Fruit fly (Drosophila melanogaster): ENCODE data around the gene CG42445.

CG42445 gene

DNA sequence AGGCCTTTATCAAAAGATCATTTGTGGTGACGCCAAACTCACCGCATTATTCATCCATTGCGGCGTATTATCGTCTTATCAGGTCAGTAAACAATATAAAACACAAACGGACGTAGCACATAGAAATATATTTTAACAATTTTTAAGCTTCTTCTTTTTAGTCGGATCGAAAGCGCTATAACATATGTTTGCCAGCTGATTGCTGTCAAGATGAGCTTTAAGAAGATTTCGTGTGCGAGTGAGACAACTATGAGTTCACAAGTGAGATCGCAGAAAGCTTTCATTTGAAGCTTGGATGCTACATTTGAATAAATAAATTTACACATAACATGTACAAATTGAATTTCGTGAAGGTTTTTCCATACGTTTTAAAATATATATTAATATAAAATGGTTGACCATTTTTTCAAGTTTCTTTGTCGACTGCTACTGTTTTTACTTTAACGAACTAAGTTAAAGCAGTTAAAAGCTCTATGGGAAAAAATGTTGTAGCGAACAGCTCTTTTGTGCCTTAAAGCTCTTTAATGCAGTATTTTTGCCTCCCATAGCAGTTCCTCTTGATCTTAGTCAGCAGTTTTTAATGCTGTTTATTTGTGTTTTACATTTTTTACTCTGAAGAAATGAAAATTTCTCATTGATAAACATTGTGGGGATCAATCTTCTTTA lies at the start of gene CG42445:
Gene CG42445, minus strand, starts transcription at position 186 of the 666 bp plus-strand sequence.
- TF ChIP-seq h (optimal IDR thresholded peaks at IDR 0.05) (no peak), psq (optimal IDR thresholded peaks at IDR 0.05) (no peak), Myc (optimal IDR thresholded peaks at IDR 0.05) (no peak), insv (optimal IDR thresholded peaks at IDR 0.05) (no peak), Sin3A (optimal IDR thresholded peaks at IDR 0.05) (no peak), ttk (optimal IDR thresholded peaks at IDR 0.05) (no peak)

DNA sequence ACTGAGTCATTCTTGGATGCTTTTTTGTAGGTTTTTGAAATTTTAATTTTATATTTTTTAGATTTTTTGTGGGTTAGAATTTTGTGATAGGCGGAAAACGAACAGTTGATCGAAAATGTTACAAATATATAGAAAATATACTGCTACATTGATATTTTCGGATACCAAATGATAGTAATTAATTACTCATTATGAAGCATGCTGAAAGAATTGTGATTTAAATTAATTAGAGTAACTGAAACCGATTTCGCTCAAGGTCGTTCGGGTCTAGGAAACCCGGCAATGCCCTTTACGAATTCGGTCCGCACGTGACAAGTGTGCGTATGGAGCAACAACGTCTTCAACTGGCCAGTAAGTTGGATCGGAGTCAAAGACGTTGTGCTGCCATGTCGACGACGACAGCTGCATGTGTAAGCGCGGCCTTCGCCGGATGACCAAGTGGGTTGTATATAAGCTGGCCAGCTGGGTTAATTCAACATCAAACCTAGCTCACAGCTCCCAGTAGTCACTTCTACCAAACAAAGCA lies 43.7 kb upstream of the CG42445 start, which contains the start of the genes CG7366 and CG13679:
Gene CG7366, minus strand, starts transcription at position 101 of the 526 bp plus-strand sequence.
Gene CG13679, plus strand, starts transcription at position 476 of the 526 bp plus-strand sequence.
- TF ChIP-seq ttk (optimal IDR thresholded peaks at IDR 0.05) (no peak), insv (optimal IDR thresholded peaks at IDR 0.05) (no peak), h (optimal IDR thresholded peaks at IDR 0.05) (no peak), Sin3A (optimal IDR thresholded peaks at IDR 0.05) (no peak), Myc (optimal IDR thresholded peaks at IDR 0.05) (no peak), psq (optimal IDR thresholded peaks at IDR 0.05) (no peak)

DNA sequence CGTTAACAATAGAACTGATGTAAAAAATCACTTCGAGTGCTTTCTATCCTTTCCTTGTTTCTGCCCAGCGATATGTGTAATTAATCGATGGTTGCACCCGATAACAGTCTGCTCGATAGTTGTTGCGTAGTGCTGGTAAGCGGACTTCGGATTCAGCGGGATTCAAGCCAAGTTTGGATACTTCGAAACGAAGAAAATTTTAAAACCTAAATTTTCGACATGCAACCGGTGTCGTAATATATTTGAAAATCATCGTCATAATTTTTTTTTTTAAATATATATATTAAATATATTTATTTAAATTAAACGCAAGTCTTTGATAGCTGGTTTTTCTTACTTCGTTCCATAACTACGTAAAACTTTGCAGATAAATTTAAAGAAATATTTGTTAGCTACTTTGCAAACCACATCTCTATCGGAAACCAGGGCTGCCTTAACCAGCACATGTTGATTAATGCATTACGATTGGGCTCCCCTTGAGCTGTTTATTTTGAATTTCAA lies 39.1 kb upstream of the CG42445 start, which contains the start of the genes UbcE2M and Dhps:
Gene UbcE2M, minus strand, starts transcription at position 209 of the 501 bp plus-strand sequence.
Gene Dhps, plus strand, starts transcription at position 429 of the 501 bp plus-strand sequence.
- TF ChIP-seq psq (optimal IDR thresholded peaks at IDR 0.05), result no peak
- no peak for TF ChIP-seq ttk (optimal IDR thresholded peaks at IDR 0.05)
- TF ChIP-seq insv (optimal IDR thresholded peaks at IDR 0.05), result no peak

DNA sequence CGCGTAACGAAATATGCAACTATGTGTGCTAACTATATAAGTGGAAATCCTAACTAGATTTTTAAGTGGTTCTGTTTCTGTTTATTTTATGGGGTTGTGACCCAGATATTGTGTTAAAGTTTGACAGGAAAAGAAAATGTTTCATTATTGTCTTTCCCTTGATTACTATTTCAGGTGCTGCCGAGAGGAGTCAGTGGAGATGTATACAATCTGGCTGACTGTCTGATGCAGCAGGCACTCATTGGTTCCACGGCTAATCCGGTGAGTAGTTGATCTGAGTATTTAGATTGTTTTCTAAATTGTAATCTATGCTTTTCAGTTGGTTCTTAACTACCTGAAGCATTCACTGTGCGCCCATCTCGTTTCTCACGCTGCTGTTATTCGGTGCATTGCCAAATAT lies 34.3 kb upstream of the CG42445 start, which contains the start of gene CG7387:
Gene CG7387, minus strand, starts transcription at position 101 of the 400 bp plus-strand sequence.
- TF ChIP-seq Myc (optimal IDR thresholded peaks at IDR 0.05) (no peak), h (optimal IDR thresholded peaks at IDR 0.05) (no peak), insv (optimal IDR thresholded peaks at IDR 0.05) (no peak), psq (optimal IDR thresholded peaks at IDR 0.05) (no peak), ttk (optimal IDR thresholded peaks at IDR 0.05) (no peak), Sin3A (optimal IDR thresholded peaks at IDR 0.05) (no peak)

DNA sequence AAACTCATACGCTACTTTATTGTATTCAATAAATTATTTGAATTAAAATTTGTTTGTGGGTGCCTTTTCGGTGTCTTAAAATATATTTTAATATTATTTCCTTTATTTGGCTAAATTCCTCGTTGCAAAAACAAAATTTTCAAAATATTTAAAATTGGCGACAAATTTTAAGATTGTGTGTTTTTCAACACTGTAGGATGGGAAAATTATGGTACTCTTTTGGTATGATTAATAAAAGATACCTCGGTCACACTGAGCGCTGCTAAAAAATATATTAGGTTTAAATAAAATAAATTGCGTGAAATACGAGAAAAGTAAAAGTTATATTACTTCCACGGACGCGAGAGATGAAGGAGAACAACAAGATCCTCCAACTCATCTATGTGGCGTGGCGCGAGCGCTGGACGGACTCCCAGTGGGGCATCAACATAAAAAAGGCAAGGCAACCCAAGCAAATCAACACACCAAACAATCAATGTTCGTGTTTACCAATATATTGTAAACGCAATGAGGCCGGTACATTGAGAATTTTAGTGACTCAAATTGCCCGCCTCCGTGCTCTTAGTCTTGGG lies 32.4 kb upstream of the CG42445 start, which contains the start of gene MED24:
Gene MED24, plus strand, starts transcription at position 229 of the 572 bp plus-strand sequence.
- TF ChIP-seq insv (optimal IDR thresholded peaks at IDR 0.05) (no peak), h (optimal IDR thresholded peaks at IDR 0.05) (no peak), ttk (optimal IDR thresholded peaks at IDR 0.05) (no peak), psq (optimal IDR thresholded peaks at IDR 0.05) (no peak), Myc (optimal IDR thresholded peaks at IDR 0.05) (no peak), Sin3A (optimal IDR thresholded peaks at IDR 0.05) (no peak)

DNA sequence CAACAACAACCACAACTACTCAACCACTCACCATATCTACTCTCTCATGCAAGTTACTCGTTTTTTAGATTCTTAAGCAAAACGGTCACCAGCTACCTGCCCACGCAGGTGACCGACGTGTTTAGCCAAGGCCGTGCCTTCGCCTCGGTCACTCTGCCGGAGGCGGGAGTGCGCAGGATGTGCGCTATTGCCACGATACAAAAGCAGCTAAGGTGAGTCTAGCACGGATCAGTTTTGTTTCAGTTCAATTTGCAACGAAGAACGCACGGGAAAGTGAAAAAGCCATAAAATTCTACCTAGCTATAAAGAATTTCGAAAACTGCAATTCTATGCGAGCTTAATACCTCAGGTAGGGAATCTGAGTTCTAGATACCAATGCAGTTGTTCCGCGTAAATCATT lies 30.5 kb upstream of the CG42445 start:
- TF ChIP-seq Sin3A (optimal IDR thresholded peaks at IDR 0.05), result no peak
- TF ChIP-seq insv (optimal IDR thresholded peaks at IDR 0.05), result no peak
- no peak for TF ChIP-seq psq (optimal IDR thresholded peaks at IDR 0.05)
- TF ChIP-seq Myc (optimal IDR thresholded peaks at IDR 0.05), result no peak
- TF ChIP-seq h (optimal IDR thresholded peaks at IDR 0.05), result no peak
- TF ChIP-seq ttk (optimal IDR thresholded peaks at IDR 0.05), result no peak

DNA sequence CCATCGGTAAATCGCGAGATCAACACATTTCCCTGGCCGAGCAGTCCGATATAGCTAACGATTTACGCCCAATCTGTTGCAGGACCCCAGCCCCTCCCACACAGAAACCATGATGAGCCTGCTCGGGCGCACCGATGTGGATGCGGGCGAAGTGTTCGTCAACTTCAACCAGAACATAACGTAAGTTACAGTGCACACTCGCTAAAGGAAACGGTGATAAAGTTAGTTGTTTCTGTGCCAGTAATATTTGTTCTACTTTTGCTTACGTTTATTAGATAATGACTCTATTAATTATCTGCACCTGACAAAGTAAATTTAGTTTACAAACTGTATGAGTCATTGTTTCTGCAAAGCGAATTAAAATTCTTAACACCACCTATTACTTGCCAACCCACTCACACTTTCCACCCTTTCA lies 28.7 kb upstream of the CG42445 start:
- TF ChIP-seq Sin3A (optimal IDR thresholded peaks at IDR 0.05), result no peak
- TF ChIP-seq psq (optimal IDR thresholded peaks at IDR 0.05), result no peak
- no peak for TF ChIP-seq Myc (optimal IDR thresholded peaks at IDR 0.05)
- TF ChIP-seq h (optimal IDR thresholded peaks at IDR 0.05), result no peak
- TF ChIP-seq ttk (optimal IDR thresholded peaks at IDR 0.05), result no peak
- TF ChIP-seq insv (optimal IDR thresholded peaks at IDR 0.05), result no peak

DNA sequence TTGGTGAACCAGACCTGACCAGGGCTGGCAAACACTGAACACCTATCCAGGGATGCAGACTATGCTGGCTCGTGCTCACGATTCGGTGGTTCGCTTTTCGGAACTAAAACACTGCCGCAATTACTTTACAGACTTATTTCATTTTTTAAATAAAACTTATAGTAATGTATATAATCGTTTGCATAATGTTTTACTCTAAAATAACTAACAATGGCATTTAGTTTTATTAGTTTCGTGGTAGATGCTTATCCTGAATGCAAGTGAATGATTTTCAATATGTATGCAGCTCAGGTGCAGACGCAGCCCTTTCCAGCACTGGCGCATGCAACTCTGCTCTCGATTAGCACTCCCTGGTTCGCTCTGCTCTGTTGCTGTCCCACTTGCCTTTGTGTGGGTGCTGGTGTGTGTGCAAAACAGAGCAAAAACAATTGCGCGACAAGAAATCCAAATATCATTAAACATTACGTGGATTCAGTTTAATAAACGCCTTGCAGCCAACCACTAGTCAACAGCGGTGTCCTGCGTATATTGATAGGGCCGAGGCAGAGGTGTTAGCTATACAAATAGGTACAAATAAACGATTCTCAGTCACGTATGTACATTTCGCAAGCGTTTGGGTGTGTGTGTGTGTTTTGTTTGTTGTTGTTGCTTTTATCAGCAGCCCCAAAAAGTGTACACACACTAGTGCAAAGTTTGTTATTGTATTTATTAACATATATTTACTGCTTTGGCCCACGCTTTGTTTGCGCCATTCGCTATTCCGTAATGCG lies 28.1 kb upstream of the CG42445 start, which contains the start of the genes ERR and Atg18a:
Gene ERR, minus strand, starts transcription at position 45 of the 770 bp plus-strand sequence.
Gene Atg18a, plus strand, starts transcription at position 231 of the 770 bp plus-strand sequence.
- TF ChIP-seq insv (optimal IDR thresholded peaks at IDR 0.05) (no peak), Myc (optimal IDR thresholded peaks at IDR 0.05) (no peak), psq (optimal IDR thresholded peaks at IDR 0.05) (no peak)

DNA sequence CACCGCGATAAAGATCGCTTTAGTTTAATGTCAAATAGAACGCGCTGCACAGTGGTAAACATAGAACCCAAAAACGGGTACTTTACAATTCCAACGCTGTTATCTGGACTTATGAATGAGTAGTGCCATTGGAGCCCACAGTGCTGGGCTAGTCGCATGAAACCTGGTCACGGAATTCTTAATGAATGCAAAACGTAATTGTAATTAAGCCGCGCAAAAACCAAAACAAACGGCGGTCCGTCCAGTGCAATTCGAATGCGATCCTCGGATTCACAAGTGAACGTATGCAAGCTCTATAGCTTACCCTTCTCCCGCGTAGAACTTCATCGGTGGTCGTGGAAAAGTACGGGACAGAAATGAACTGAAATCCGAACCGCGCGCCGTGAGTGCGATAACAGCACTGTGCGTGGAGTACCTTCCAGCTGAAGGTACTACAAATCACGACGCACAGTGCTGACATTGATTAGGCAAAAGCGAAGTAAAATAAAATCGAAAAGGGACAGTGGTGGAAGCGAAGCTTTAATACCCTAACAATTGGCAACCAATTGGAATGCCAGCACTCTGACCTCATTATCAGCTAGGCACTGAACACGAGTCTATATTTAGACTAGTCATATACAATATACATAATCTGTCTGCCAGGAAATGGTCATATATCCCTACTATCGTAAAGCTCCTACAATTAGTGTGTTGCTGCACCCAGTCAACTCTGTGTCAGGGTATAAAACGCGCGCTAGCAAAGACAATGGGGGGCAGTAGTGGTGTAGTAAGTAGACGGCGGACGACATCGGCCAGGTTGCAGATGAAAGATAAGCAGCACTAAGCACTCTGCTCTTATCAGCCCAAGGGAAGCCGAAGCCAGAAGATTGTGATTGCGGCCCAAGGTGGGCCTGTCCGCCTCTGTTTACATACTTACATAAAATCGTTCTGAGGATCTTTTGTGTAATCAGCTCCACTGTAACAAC lies 26.8 kb upstream of the CG42445 start:
- TF ChIP-seq psq (optimal IDR thresholded peaks at IDR 0.05) (no peak), insv (optimal IDR thresholded peaks at IDR 0.05) (no peak), ttk (optimal IDR thresholded peaks at IDR 0.05) (no peak), Myc (optimal IDR thresholded peaks at IDR 0.05) (no peak), h (optimal IDR thresholded peaks at IDR 0.05) (no peak), Sin3A (optimal IDR thresholded peaks at IDR 0.05) (no peak)

DNA sequence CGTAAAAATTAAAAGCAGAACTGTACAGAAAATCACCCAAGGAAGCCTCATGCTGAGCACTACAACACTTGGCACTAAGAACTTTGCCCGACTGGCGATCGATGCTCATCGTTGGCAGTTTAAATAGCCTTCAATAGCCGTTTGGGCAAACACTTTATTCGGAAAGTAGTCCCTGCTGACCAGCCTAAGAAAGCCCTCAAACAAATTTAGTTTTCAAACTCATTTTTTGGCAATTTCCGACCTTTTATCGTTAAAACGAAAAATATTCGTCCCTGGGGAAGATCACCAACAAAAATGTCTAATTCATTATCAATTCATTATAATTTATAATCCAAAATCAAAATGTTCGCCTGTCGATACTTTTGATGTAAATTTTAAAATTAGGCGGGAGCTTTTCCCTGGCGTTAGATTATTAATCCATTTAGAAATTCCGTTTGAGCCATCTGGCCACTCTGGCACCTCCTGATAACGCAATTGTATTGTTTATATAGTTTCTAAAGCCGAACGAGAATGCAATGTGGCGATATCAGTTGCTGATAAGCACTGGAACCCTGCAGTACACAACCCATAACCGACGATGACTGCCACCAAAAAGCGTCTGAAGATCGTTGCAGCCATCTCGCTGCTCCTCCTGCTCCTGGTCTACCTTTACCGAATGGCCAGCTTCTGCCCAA lies 21.9 kb upstream of the CG42445 start, which contains the start of the genes mthl7 and Uxs:
Gene mthl7, minus strand, starts transcription at position 51 of the 674 bp plus-strand sequence.
Gene Uxs, plus strand, starts transcription at position 460 of the 674 bp plus-strand sequence.
- TF ChIP-seq Sin3A (optimal IDR thresholded peaks at IDR 0.05), result no peak
